Worm (Caenorhabditis elegans): ENCODE results near the gene pcyt-1.

pcyt-1 gene

ce11 chrX:7577458-7578158, 5.5 kb downstream of the pcyt-1 start:
- TF ChIP-seq ama-1 (optimal IDR thresholded peaks at IDR 0.05), result no peak
- no peak for TF ChIP-seq ama-1 (GFP tag; optimal IDR thresholded peaks at IDR 0.05)
- TF ChIP-seq bed-2 (GFP tag; IDR thresholded peaks at IDR 0.05), result no peak
- peak; percentile 19; the same call in 1 of the 2 replicates for TF ChIP-seq lin-26 (GFP tag; IDR thresholded peaks at IDR 0.05)
- TF ChIP-seq cebp-1 (GFP tag; IDR thresholded peaks at IDR 0.05), result peak; percentile 58; the same call in 1 of the 2 replicates
- peak; percentile 57 for TF ChIP-seq cebp-1 (tag; optimal IDR thresholded peaks at IDR 0.05)
- TF ChIP-seq K11D2.4 (GFP tag; IDR thresholded peaks at IDR 0.05), result no peak

ce11 chrX:7578308-7578707, 6.2 kb downstream of the pcyt-1 start:
- 0 out of 2 replicates have a peak, but pooled peaks have one; percentile 22 for TF ChIP-seq dox-1 (GFP tag; IDR thresholded peaks at IDR 0.05)
- peak; percentile 87 for TF ChIP-seq nhr-80 (tag; optimal IDR thresholded peaks at IDR 0.05)
- TF ChIP-seq let-607 (tag; optimal IDR thresholded peaks at IDR 0.05), result peak; percentile 20 to 46
- TF ChIP-seq nhr-120 (GFP tag; IDR thresholded peaks at IDR 0.05), result no peak
- TF ChIP-seq cebp-1 (GFP tag; IDR thresholded peaks at IDR 0.05), result no peak
- TF ChIP-seq cebp-1 (tag; optimal IDR thresholded peaks at IDR 0.05), result peak; percentile 74
- no peak for TF ChIP-seq Y95B8A.8 (GFP tag; IDR thresholded peaks at IDR 0.05)
- peak; percentile 38 for TF ChIP-seq atf-7 (tag; optimal IDR thresholded peaks at IDR 0.05)

- TF ChIP-seq tbx-9 (tag; optimal IDR thresholded peaks at IDR 0.05; ENCODE audit: borderline replicate concordance), result no peak
- TF ChIP-seq ceh-27 (GFP tag; optimal IDR thresholded peaks at IDR 0.05), result no peak
- no peak for TF ChIP-seq ceh-58 (GFP tag; IDR thresholded peaks at IDR 0.05)
- TF ChIP-seq mel-28 (tag; optimal IDR thresholded peaks at IDR 0.05; ENCODE audit: borderline replicate concordance), result no peak
- no peak for TF ChIP-seq F39B2.1 (GFP tag; IDR thresholded peaks at IDR 0.05)
- TF ChIP-seq B0035.1 (tag; optimal IDR thresholded peaks at IDR 0.05), result no peak
- TF ChIP-seq ztf-28 (GFP tag; IDR thresholded peaks at IDR 0.05), result no peak
- no peak for TF ChIP-seq efl-1 (GFP tag; optimal IDR thresholded peaks at IDR 0.05)
- TF ChIP-seq B0261.1 (tag; optimal IDR thresholded peaks at IDR 0.05), result no peak
- no peak for TF ChIP-seq lsl-1 (GFP tag; optimal IDR thresholded peaks at IDR 0.05)
- no peak for TF ChIP-seq hlh-12 (tag; optimal IDR thresholded peaks at IDR 0.05)
- no peak for TF ChIP-seq madf-6 (GFP tag; IDR thresholded peaks at IDR 0.05)
- TF ChIP-seq zim-3 (tag; optimal IDR thresholded peaks at IDR 0.05), result no peak
- TF ChIP-seq snpc-4 (GFP tag; optimal IDR thresholded peaks at IDR 0.05), result no peak
- no peak for TF ChIP-seq snpc-4 (tag; optimal IDR thresholded peaks at IDR 0.05)
- TF ChIP-seq attf-3 (GFP tag; conservative IDR thresholded peaks at IDR 0.05), result no peak
- no peak for TF ChIP-seq ceh-91 (GFP tag; IDR thresholded peaks at IDR 0.05)
- TF ChIP-seq T07F8.4 (tag; optimal IDR thresholded peaks at IDR 0.05), result no peak
- no peak for TF ChIP-seq cebp-2 (GFP tag; IDR thresholded peaks at IDR 0.05)
Observed at ce11 chrX:7582223-7582622, 10.1 kb downstream of the pcyt-1 start.

DNA sequence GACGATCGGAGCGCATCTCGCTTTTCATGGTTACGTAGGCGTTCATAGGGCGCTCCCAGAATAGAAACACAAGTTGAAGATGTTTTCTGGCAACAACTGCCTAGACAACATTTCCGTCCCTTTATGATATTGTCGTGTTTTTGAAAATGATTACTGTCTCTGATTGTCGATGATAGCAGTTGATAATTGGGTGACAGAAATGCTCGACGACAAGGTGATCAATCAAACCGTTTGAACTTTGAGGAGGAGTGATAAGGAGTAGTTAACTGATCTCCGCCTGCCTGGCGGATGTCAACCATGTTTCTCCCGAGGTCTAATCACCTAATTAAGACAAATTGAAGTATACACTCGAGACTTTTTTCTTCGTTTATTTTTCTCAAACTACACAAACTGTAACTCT, 11.8 kb downstream of the pcyt-1 start:
- TF ChIP-seq F37B4.10 (GFP tag; IDR thresholded peaks at IDR 0.05) (no peak), die-1 (tag; optimal IDR thresholded peaks at IDR 0.05) (no peak), mel-28 (tag; optimal IDR thresholded peaks at IDR 0.05; ENCODE audit: borderline replicate concordance) (no peak), Y56A3A.18 (GFP tag; IDR thresholded peaks at IDR 0.05) (no peak), hlh-26 (GFP tag; conservative IDR thresholded peaks at IDR 0.05) (no peak), attf-5 (GFP tag; optimal IDR thresholded peaks at IDR 0.05) (no peak)

Data from whole organism, young adult.